Fruit fly (Drosophila melanogaster): ENCODE data around the gene Txl.

Txl gene

DNA sequence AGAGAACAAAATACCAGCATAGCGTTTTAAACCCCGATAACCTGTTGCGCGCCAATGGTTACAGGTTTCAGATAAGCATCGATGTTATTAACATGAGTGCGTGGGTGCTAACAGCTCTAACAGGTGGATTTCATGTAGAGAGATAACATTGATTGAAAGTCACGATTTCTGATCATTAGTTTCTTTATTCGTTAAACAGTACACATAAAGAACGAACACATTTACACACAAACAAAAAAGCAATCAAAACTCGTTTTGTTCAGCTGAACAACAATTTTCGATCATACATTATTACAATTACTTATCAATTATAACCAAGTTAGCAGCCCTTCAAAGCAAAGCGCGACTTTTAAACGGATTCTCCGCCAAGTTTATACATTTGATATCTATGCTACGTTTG is 24.0 kb downstream of the Txl start:
- TF ChIP-seq CG34367 (tag; optimal IDR thresholded peaks at IDR 0.05) (no peak), Pif1B (GFP tag; optimal IDR thresholded peaks at IDR 0.05) (no peak), Ets98B (GFP tag; IDR thresholded peaks at IDR 0.05) (peak; percentile 32; the same call in 1 of the 2 replicates), CG15710 (tag; optimal IDR thresholded peaks at IDR 0.05) (no peak), CG4496 (GFP tag; IDR thresholded peaks at IDR 0.05) (no peak), CG17806 (tag; optimal IDR thresholded peaks at IDR 0.05) (peak; percentile 18), EcR (GFP tag; optimal IDR thresholded peaks at IDR 0.05) (no peak), CG12605 (GFP tag; IDR thresholded peaks at IDR 0.05) (peak; percentile 67)

dm6 chr3L:5793967-5794366 is 28.3 kb downstream of the Txl start, which contains the start of gene Bre1:
TSS of gene Bre1 (minus strand) at chr3L:5794192.
- no peak for TF ChIP-seq fd96Ca (GFP tag; IDR thresholded peaks at IDR 0.05)
- TF ChIP-seq Pif1B (GFP tag; optimal IDR thresholded peaks at IDR 0.05): no peak
- TF ChIP-seq CG14655 (GFP tag; optimal IDR thresholded peaks at IDR 0.05): no peak
- no peak for TF ChIP-seq D1 (tag; optimal IDR thresholded peaks at IDR 0.05)
- no peak for TF ChIP-seq CG8159 (tag; optimal IDR thresholded peaks at IDR 0.05)
- TF ChIP-seq CG32121 (GFP tag; IDR thresholded peaks at IDR 0.05): no peak
- TF ChIP-seq CG4496 (GFP tag; IDR thresholded peaks at IDR 0.05): no peak
- no peak for TF ChIP-seq rn (GFP tag; IDR thresholded peaks at IDR 0.05)
- no peak for TF ChIP-seq Ets98B (GFP tag; IDR thresholded peaks at IDR 0.05)
- no peak for TF ChIP-seq CG8301 (tag; optimal IDR thresholded peaks at IDR 0.05)
- TF ChIP-seq Pif1A (GFP tag; optimal IDR thresholded peaks at IDR 0.05): no peak
- TF ChIP-seq Snoo (tag; optimal IDR thresholded peaks at IDR 0.05): no peak
- no peak for TF ChIP-seq CG13204 (GFP tag; optimal IDR thresholded peaks at IDR 0.05)

DNA sequence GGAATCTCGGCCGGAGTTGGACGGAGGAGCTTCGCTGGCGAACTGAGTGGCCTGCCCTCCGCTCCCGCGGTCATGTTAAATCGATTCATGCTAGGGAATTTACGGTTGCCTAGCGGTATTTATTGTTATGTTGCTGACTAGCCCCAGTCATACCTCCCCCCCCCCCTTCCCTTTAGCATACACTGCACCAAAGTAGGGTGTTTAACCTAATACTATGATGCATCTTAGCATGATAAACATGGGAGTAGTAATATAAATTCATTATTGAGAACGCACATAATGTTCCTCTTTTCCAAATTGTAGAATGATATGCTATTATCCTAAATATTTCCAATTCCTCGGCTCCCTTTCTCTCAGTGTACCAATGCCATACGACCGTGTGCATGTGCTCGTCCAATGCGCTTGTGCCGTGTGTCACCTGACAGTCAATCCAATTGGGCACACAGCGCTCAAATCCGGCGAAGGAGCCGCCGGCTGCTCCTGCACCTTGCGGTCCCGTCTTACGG is 30.9 kb downstream of the Txl start, which contains the start of gene Tektin-C:
TSS of gene Tektin-C (minus strand) at position 51 of the 506 bp plus-strand sequence.
- TF ChIP-seq CG13204 (GFP tag; optimal IDR thresholded peaks at IDR 0.05) (no peak), CG4496 (GFP tag; IDR thresholded peaks at IDR 0.05) (no peak), fd96Ca (GFP tag; IDR thresholded peaks at IDR 0.05) (peak; percentile 30; the same call in 1 of the 3 replicates)

DNA sequence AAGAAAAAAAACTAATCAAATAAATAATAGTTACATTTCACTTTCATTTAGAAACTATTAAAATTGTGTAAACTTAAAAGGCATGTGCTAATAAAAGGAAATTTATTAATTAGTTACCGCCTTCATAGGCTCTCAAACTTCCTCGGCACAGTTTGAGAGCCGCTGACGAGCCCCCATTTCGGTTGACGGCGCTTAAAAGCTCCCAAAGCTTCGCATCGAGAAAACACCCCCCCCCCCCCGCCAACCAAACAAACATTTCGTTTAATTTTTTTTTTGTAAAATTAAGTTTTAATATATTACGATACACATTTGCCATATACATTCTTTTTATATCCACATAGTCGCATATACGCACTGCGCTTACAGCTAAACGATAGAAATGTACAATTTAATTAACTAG is 31.6 kb downstream of the Txl start:
- TF ChIP-seq Pif1A (GFP tag; optimal IDR thresholded peaks at IDR 0.05) (no peak), CG15710 (tag; optimal IDR thresholded peaks at IDR 0.05) (no peak), D1 (tag; optimal IDR thresholded peaks at IDR 0.05) (no peak), CG17806 (tag; optimal IDR thresholded peaks at IDR 0.05) (no peak), EcR (GFP tag; optimal IDR thresholded peaks at IDR 0.05) (no peak), CG4496 (GFP tag; IDR thresholded peaks at IDR 0.05) (no peak), CG8159 (tag; optimal IDR thresholded peaks at IDR 0.05) (no peak), fd96Ca (GFP tag; IDR thresholded peaks at IDR 0.05) (no peak), CG14655 (GFP tag; optimal IDR thresholded peaks at IDR 0.05) (no peak), Ets98B (GFP tag; IDR thresholded peaks at IDR 0.05) (no peak), CG9948 (tag; optimal IDR thresholded peaks at IDR 0.05) (no peak), CG8301 (tag; optimal IDR thresholded peaks at IDR 0.05) (no peak), Pif1B (GFP tag; optimal IDR thresholded peaks at IDR 0.05) (no peak)

DNA sequence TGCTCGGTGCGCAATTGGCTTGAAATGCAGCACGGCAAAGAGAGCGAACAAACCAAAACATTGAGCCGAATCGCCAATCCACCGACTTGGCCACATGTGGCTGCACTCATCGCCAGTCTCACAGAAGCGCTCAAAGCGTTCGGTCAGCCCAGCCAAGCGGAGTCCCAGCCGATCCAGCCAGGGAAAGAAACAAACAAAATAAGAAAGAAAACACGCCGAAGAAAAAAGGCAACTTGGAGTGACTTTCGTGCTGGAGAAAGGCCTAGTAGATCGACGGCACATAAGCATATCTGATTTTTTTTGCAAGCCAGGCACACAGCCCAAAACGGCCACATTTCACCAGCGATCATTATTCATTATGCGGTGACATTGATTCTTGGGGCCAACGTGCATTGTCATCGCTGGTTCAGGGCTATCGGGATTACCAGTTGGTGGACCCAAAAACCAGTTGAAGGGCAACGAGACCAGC is 36.5 kb downstream of the Txl start:
- peak; percentile 46; the same call in 1 of the 2 replicates for TF ChIP-seq Ets98B (GFP tag; IDR thresholded peaks at IDR 0.05)
- no peak for TF ChIP-seq CG14655 (GFP tag; optimal IDR thresholded peaks at IDR 0.05)
- TF ChIP-seq Snoo (tag; optimal IDR thresholded peaks at IDR 0.05): no peak
- no peak for TF ChIP-seq CG34367 (tag; optimal IDR thresholded peaks at IDR 0.05)
- TF ChIP-seq CG13204 (GFP tag; optimal IDR thresholded peaks at IDR 0.05): no peak
- no peak for TF ChIP-seq CG17806 (tag; optimal IDR thresholded peaks at IDR 0.05)
- peak; percentile 89 for TF ChIP-seq EcR (GFP tag; optimal IDR thresholded peaks at IDR 0.05)
- no peak for TF ChIP-seq Pif1B (GFP tag; optimal IDR thresholded peaks at IDR 0.05)
- TF ChIP-seq CG8159 (tag; optimal IDR thresholded peaks at IDR 0.05): no peak
- TF ChIP-seq rn (GFP tag; IDR thresholded peaks at IDR 0.05): no peak
- TF ChIP-seq CG32121 (GFP tag; IDR thresholded peaks at IDR 0.05): 0 out of 2 replicates have a peak, but pooled peaks have one; percentile 17
- no peak for TF ChIP-seq CG9948 (tag; optimal IDR thresholded peaks at IDR 0.05)
- 0 out of 2 replicates have a peak, but pooled peaks have one; percentile 20 for TF ChIP-seq CG10348 (GFP tag; IDR thresholded peaks at IDR 0.05)
- peak; percentile 84 for TF ChIP-seq CG4496 (GFP tag; IDR thresholded peaks at IDR 0.05)
- TF ChIP-seq gl (tag; optimal IDR thresholded peaks at IDR 0.05): peak; percentile 15
- TF ChIP-seq CG8301 (tag; optimal IDR thresholded peaks at IDR 0.05): no peak
- no peak for TF ChIP-seq D1 (tag; optimal IDR thresholded peaks at IDR 0.05)
- no peak for TF ChIP-seq CG15710 (tag; optimal IDR thresholded peaks at IDR 0.05)
- TF ChIP-seq fd96Ca (GFP tag; IDR thresholded peaks at IDR 0.05): no peak
- TF ChIP-seq CG12605 (GFP tag; IDR thresholded peaks at IDR 0.05): peak; percentile 32; the same call in 1 of the 2 replicates
- TF ChIP-seq Pif1A (GFP tag; optimal IDR thresholded peaks at IDR 0.05): no peak

dm6 chr3L:5802733-5803132 is 37.1 kb downstream of the Txl start, which contains the start of gene CG42272:
TSS of gene CG42272 (plus strand) at chr3L:5803033.
- TF ChIP-seq CG17806 (tag; optimal IDR thresholded peaks at IDR 0.05) (no peak), CG32121 (GFP tag; IDR thresholded peaks at IDR 0.05) (no peak), CG14655 (GFP tag; optimal IDR thresholded peaks at IDR 0.05) (no peak), CG8301 (tag; optimal IDR thresholded peaks at IDR 0.05) (no peak), EcR (GFP tag; optimal IDR thresholded peaks at IDR 0.05) (no peak), CG12605 (GFP tag; IDR thresholded peaks at IDR 0.05) (no peak), Pif1A (GFP tag; optimal IDR thresholded peaks at IDR 0.05) (no peak), Pif1B (GFP tag; optimal IDR thresholded peaks at IDR 0.05) (no peak), gl (tag; optimal IDR thresholded peaks at IDR 0.05) (no peak), CG8159 (tag; optimal IDR thresholded peaks at IDR 0.05) (no peak)
